Fruit fly (Drosophila melanogaster): ENCODE results near the gene if.

Gene if

DNA sequence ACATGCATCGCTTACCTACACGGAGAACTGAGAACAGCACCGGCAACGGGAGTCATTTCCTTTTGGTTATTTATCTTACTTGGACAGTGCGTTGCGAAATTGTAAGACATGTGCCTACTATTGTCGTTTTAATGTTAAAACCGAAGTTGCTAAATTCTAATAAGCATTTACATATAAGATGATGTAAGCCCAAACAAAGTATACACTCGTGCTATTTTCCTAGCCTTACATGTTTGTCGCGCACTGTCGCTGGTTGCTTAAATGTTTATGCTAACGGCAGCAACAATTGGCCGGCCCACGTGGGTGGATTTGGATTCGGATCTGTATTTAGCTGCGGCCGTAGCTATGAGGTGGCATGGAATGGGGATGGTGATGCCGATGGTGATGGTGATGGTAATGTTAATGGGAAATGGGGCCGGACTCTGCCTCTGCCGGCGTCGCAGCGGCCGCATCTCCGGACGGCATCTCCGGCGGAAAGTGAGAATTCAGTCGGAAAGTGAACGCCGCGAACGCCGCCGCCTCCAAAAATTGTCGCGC is 28.0 kb upstream of the if start, which contains the start of gene CG4829 (continued):
- TF ChIP-seq dm (GFP tag; optimal IDR thresholded peaks at IDR 0.05) (peak; percentile 74), CG9797 (GFP tag; optimal IDR thresholded peaks at IDR 0.05) (no peak), D19B (GFP tag; optimal IDR thresholded peaks at IDR 0.05) (peak; percentile 68), MESR4 (GFP tag; optimal IDR thresholded peaks at IDR 0.05) (peak; percentile 10), grau (tag; optimal IDR thresholded peaks at IDR 0.05) (peak; percentile 87), pho (GFP tag; optimal IDR thresholded peaks at IDR 0.05) (peak; percentile 74), lilli (GFP tag; optimal IDR thresholded peaks at IDR 0.05) (peak; percentile 89), amos (GFP tag; IDR thresholded peaks at IDR 0.05; ENCODE audit: partially characterized antibody) (no peak), br (optimal IDR thresholded peaks at IDR 0.05) (no peak), CG14014 (GFP tag; IDR thresholded peaks at IDR 0.05) (peak; percentile 88), CG18764 (GFP tag; optimal IDR thresholded peaks at IDR 0.05) (peak; percentile 77), Hmr (GFP tag; optimal IDR thresholded peaks at IDR 0.05) (peak; percentile 83), slbo (GFP tag; IDR thresholded peaks at IDR 0.05) (peak; percentile 92), Chrac-16 (GFP tag; optimal IDR thresholded peaks at IDR 0.05) (peak; percentile 72), CG10147 (GFP tag; optimal IDR thresholded peaks at IDR 0.05) (peak; percentile 84), pb (GFP tag; optimal IDR thresholded peaks at IDR 0.05) (peak; percentile 82), CG32772 (GFP tag; IDR thresholded peaks at IDR 0.05) (peak; percentile 86), Adf1 (GFP tag; IDR thresholded peaks at IDR 0.05) (peak; percentile 40), kni (GFP tag; optimal IDR thresholded peaks at IDR 0.05) (peak; percentile 25), ap (GFP tag; IDR thresholded peaks at IDR 0.05) (peak; percentile 83), knrl (GFP tag; IDR thresholded peaks at IDR 0.05; ENCODE audit: partially characterized antibody) (no peak), scrt (GFP tag; optimal IDR thresholded peaks at IDR 0.05) (peak; percentile 85), Hmx (GFP tag; optimal IDR thresholded peaks at IDR 0.05) (peak; percentile 1), Fer2 (tag; optimal IDR thresholded peaks at IDR 0.05) (peak; percentile 76), CG6689 (GFP tag; IDR thresholded peaks at IDR 0.05) (peak; percentile 87), CG9932 (GFP tag; IDR thresholded peaks at IDR 0.05) (peak; percentile 84), bcd (GFP tag; optimal IDR thresholded peaks at IDR 0.05) (peak; percentile 86), CG32767 (GFP tag; IDR thresholded peaks at IDR 0.05) (peak; percentile 72), en (GFP tag; optimal IDR thresholded peaks at IDR 0.05) (peak; percentile 80), schlank (tag; optimal IDR thresholded peaks at IDR 0.05) (peak; percentile 74), wek (GFP tag; optimal IDR thresholded peaks at IDR 0.05) (peak; percentile 84), CG15601 (tag; optimal IDR thresholded peaks at IDR 0.05) (peak; percentile 79), sd (tag; optimal IDR thresholded peaks at IDR 0.05) (peak; percentile 66), CG30020 (tag; optimal IDR thresholded peaks at IDR 0.05) (peak; percentile 33), Bdp1 (GFP tag; optimal IDR thresholded peaks at IDR 0.05) (peak; percentile 65), CG11456 (GFP tag; IDR thresholded peaks at IDR 0.05) (peak; percentile 89), Hand (GFP tag; optimal IDR thresholded peaks at IDR 0.05) (peak; percentile 67), BEAF-32 (GFP tag; optimal IDR thresholded peaks at IDR 0.05) (no peak), Antp (GFP tag; optimal IDR thresholded peaks at IDR 0.05) (peak; percentile 87), tx (GFP tag; optimal IDR thresholded peaks at IDR 0.05) (peak; percentile 77), CG9215 (GFP tag; IDR thresholded peaks at IDR 0.05) (peak; percentile 77), dysf (GFP tag; IDR thresholded peaks at IDR 0.05) (peak; percentile 94), zen (tag; optimal IDR thresholded peaks at IDR 0.05) (peak; percentile 79), mirr (GFP tag; optimal IDR thresholded peaks at IDR 0.05) (peak; percentile 87), da (GFP tag; optimal IDR thresholded peaks at IDR 0.05) (peak; percentile 40), pzg (GFP tag; optimal IDR thresholded peaks at IDR 0.05) (peak; percentile 7), slou (GFP tag; optimal IDR thresholded peaks at IDR 0.05) (peak; percentile 52), gsb (GFP tag; IDR thresholded peaks at IDR 0.05) (peak; percentile 77), cas (GFP tag; IDR thresholded peaks at IDR 0.05) (0 out of 2 replicates have a peak, but pooled peaks have one; percentile 25), bsh (GFP tag; optimal IDR thresholded peaks at IDR 0.05) (peak in 1 of 2 experiments; percentile 92), CG5245 (GFP tag; optimal IDR thresholded peaks at IDR 0.05) (peak; percentile 86)
